Fruit fly (Drosophila melanogaster) whole organism, wandering third instar larva: ENCODE results near the gene CG34296.

Experiments
- CG32264 ChIP-seq: fragments of 200-800 bp; sonication (Bioruptor generic); optimal IDR thresholded peaks from 2 replicates; lab custom pipeline; 2016; ENCODE audit warnings: missing biosample characterization, missing genetic modification characterization
- Hnf4 ChIP-seq: fragments of 200-800 bp; sonication (Bioruptor generic); optimal IDR thresholded peaks from 2 replicates; lab custom pipeline; 2016; ENCODE audit warnings: missing biosample characterization, mild to moderate bottlenecking, missing genetic modification characterization
- Hr78 ChIP-seq: fragments of >200 bp; optimal IDR thresholded peaks from 2 replicates; lab custom pipeline; 2017; ENCODE audit warnings: missing biosample characterization, missing genetic modification characterization
- Jra ChIP-seq: sonication (Bioruptor generic); optimal IDR thresholded peaks from 2 replicates; lab custom pipeline; 2016; ENCODE audit warnings: missing biosample characterization, missing genetic modification characterization
- Myc ChIP-seq: fragments of >200 bp; optimal IDR thresholded peaks from 2 replicates; lab custom pipeline; 2017
- Sp1 ChIP-seq: fragments of 200-800 bp; sonication (Bioruptor generic); optimal IDR thresholded peaks from 3 replicates; lab custom pipeline; 2019; ENCODE audit warnings: missing biosample characterization, mild to moderate bottlenecking, missing genetic modification characterization, moderate library complexity
- br ChIP-seq: fragments of 200-800 bp; sonication (Bioruptor generic); optimal IDR thresholded peaks from 2 replicates; lab custom pipeline; 2016; ENCODE audit warnings: missing biosample characterization, missing genetic modification characterization
- brk ChIP-seq: fragments of 200-800 bp; sonication (Bioruptor generic); optimal IDR thresholded peaks from 2 replicates; lab custom pipeline; 2016; ENCODE audit warnings: missing biosample characterization, mild to moderate bottlenecking, missing genetic modification characterization
- foxo ChIP-seq, 2 experiments: fragments of 200-800 bp; sonication (Bioruptor generic); optimal IDR thresholded peaks; 2 replicates in 1 of 2; 3 replicates in 1 of 2; lab custom pipeline; 2016 to 2017; ENCODE audit warnings: missing biosample characterization in 2 of 2, missing genetic modification characterization in 2 of 2
- h ChIP-seq: fragments of 200-800 bp; sonication (Bioruptor generic); optimal IDR thresholded peaks from 3 replicates; lab custom pipeline; 2016; ENCODE audit warnings: missing biosample characterization, mild to moderate bottlenecking, missing genetic modification characterization
- jim ChIP-seq: fragments of 175-275, 200-325 bp; sonication (Bioruptor generic); optimal IDR thresholded peaks from 2 replicates; lab custom pipeline; 2016; ENCODE audit warnings: missing biosample characterization, mild to moderate bottlenecking, missing genetic modification characterization
- lola ChIP-seq: fragments of >200 bp; optimal IDR thresholded peaks from 2 replicates; lab custom pipeline; 2017; ENCODE audit warnings: missing biosample characterization, missing genetic modification characterization
- pan ChIP-seq: fragments of >200 bp; optimal IDR thresholded peaks from 2 replicates; lab custom pipeline; 2017
- psq ChIP-seq: fragments of 200-800 bp; sonication (Bioruptor generic); optimal IDR thresholded peaks from 3 replicates; lab custom pipeline; 2017; ENCODE audit warnings: missing biosample characterization, mild to moderate bottlenecking, missing genetic modification characterization, moderate library complexity

dm6 chr3R:29692009-29692641, 30.2 kb upstream of the CG34296 start, which contains the start of gene dmrt99B:
- TF ChIP-seq Jra = no peak
- no peak for TF ChIP-seq Hr78
- TF ChIP-seq pan = no peak
- TF ChIP-seq Myc (lab: Kevin White, UChicago) = no peak
- no peak for TF ChIP-seq CG32264 (GFP tag; lab: Kevin White, UChicago)
- no peak for TF ChIP-seq Sp1 (GFP tag; lab: Kevin White, UChicago)
- no peak for TF ChIP-seq psq (GFP tag; lab: Kevin White, UChicago)
- TF ChIP-seq foxo (GFP tag; optimal IDR thresholded peaks at IDR 0.05; lab: Kevin White, UChicago) = no peak
- TF ChIP-seq brk (GFP tag; lab: Kevin White, UChicago) = no peak
- TF ChIP-seq Hnf4 (GFP tag; lab: Kevin White, UChicago) = no peak
- no peak for TF ChIP-seq br
- TF ChIP-seq h (GFP tag; lab: Kevin White, UChicago) = no peak
- no peak for TF ChIP-seq lola (GFP tag; lab: Kevin White, UChicago)
- no peak for TF ChIP-seq jim (GFP tag; lab: Kevin White, UChicago)
